Fruit fly (Drosophila melanogaster) Kc167 (cell line): Measurements from ENCODE around the gene firl.

Experiments
- h ChIP-seq: fragments of >200 bp; optimal IDR thresholded peaks from 3 replicates; lab custom pipeline; 2018; ENCODE audit warnings: missing external identifiers
- insv ChIP-seq: fragments of >200 bp; optimal IDR thresholded peaks from 3 replicates; lab custom pipeline; 2018; ENCODE audit warnings: missing external identifiers
- psq ChIP-seq: fragments of >200 bp; optimal IDR thresholded peaks from 2 replicates; lab custom pipeline; 2017; ENCODE audit warnings: missing external identifiers
- ttk ChIP-seq: sonication (Bioruptor generic); optimal IDR thresholded peaks from 2 replicates; lab custom pipeline; 2017; ENCODE audit warnings: missing external identifiers

DNA sequence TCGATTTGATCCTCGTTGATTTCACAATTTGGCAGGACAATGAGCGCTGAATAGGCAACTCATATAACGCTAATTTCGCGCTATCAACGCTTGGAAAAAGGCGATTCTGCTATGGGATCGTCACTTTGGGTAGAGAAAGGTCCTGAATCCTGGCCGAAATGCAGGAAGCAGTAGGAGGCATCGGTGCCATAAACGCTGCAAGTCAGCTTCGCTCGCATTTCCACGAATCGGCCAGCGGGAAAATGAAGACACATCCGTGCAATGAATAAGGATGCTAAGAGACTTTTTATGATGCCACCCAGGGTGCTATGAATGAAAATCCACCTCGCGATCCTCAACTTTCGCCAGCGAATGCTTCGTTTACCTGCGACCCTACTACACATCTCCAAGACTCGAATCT is 20.9 kb upstream of the firl start:
- TF ChIP-seq insv (lab: Kevin White, UChicago) = no peak
- no peak for TF ChIP-seq h (lab: Kevin White, UChicago)
- no peak for TF ChIP-seq psq
- no peak for TF ChIP-seq ttk (lab: Kevin White, UChicago)
